Worm (Caenorhabditis elegans) whole organism, late embryonic: ENCODE measurements around the gene sax-7.
A peak's percentile ranks its signal among the peaks of the same experiment; 100 is the strongest.

ENCODE experiments used
- C08G9.2 ChIP-seq: sonication (generic microtip); optimal IDR thresholded peaks from 2 replicates; lab custom pipeline; 2016; ENCODE audit warnings: mild to moderate bottlenecking, missing genetic modification characterization, moderate library complexity, missing compliant biosample characterization
- C38D4.7 ChIP-seq: fragments of 200-800 bp; sonication (Bioruptor generic); optimal IDR thresholded peaks from 2 replicates; lab custom pipeline; 2018; ENCODE audit warnings: mild to moderate bottlenecking, missing genetic modification characterization, moderate library complexity, missing compliant biosample characterization
- F13H6.1 ChIP-seq: sonication (generic microtip); optimal IDR thresholded peaks from 2 replicates; lab custom pipeline; 2016; ENCODE audit warnings: missing genetic modification characterization, missing compliant biosample characterization
- K02D7.2 ChIP-seq: sonication (generic microtip); optimal IDR thresholded peaks from 2 replicates; lab custom pipeline; 2017; ENCODE audit warnings: mild to moderate bottlenecking, missing genetic modification characterization, missing compliant biosample characterization
- K09A11.1 ChIP-seq: sonication (generic microtip); optimal IDR thresholded peaks from 2 replicates; lab custom pipeline; 2017; ENCODE audit warnings: antibody characterized with exemption, mild to moderate bottlenecking, missing genetic modification characterization, missing compliant biosample characterization; ENCODE audit not compliant: insufficient read depth
- Y22D7AL.16 ChIP-seq: sonication (generic microtip); optimal IDR thresholded peaks from 2 replicates; lab custom pipeline; 2016; ENCODE audit warnings: missing genetic modification characterization, missing compliant biosample characterization
- ahr-1 ChIP-seq: sonication (generic microtip); optimal IDR thresholded peaks from 2 replicates; lab custom pipeline; 2016; ENCODE audit warnings: missing genetic modification characterization, missing compliant biosample characterization
- ceh-18 ChIP-seq: sonication (generic microtip); optimal IDR thresholded peaks from 2 replicates; lab custom pipeline; 2016; ENCODE audit warnings: missing genetic modification characterization, missing compliant biosample characterization
- ceh-19 ChIP-seq: fragments of 200-800 bp; sonication (Bioruptor generic); optimal IDR thresholded peaks from 2 replicates; lab custom pipeline; 2018; ENCODE audit warnings: mild to moderate bottlenecking, missing genetic modification characterization, missing compliant biosample characterization
- ceh-2 ChIP-seq: sonication (generic microtip); optimal IDR thresholded peaks from 2 replicates; lab custom pipeline; 2016; ENCODE audit warnings: missing genotype, missing genetic modification characterization, missing compliant biosample characterization
- ceh-24 ChIP-seq: sonication (generic microtip); optimal IDR thresholded peaks from 2 replicates; lab custom pipeline; 2016; ENCODE audit warnings: mild to moderate bottlenecking, missing genetic modification characterization, missing compliant biosample characterization
- ceh-30 ChIP-seq: fragments of 150-350 bp; optimal IDR thresholded peaks from 2 replicates; lab custom pipeline; 2014; ENCODE audit warnings: missing biosample characterization, missing genetic modification characterization
- ceh-31 ChIP-seq: sonication (generic microtip); optimal IDR thresholded peaks from 2 replicates; lab custom pipeline; 2016; ENCODE audit warnings: missing genetic modification characterization, missing compliant biosample characterization
- ceh-34 ChIP-seq: sonication (generic microtip); optimal IDR thresholded peaks from 2 replicates; lab custom pipeline; 2016; ENCODE audit warnings: mild to moderate bottlenecking, missing genetic modification characterization, missing compliant biosample characterization
- elt-2 ChIP-seq: sonication (generic microtip); optimal IDR thresholded peaks from 2 replicates; lab custom pipeline; 2016; ENCODE audit warnings: missing genetic modification reagents, missing genetic modification characterization, missing compliant biosample characterization
- elt-4 ChIP-seq: sonication (generic microtip); optimal IDR thresholded peaks from 2 replicates; lab custom pipeline; 2016; ENCODE audit warnings: missing genetic modification characterization, missing compliant biosample characterization
- ets-4 ChIP-seq: sonication (generic microtip); optimal IDR thresholded peaks from 2 replicates; lab custom pipeline; 2016; ENCODE audit warnings: missing genetic modification characterization, missing compliant biosample characterization
- eyg-1 ChIP-seq: sonication (generic microtip); optimal IDR thresholded peaks from 2 replicates; lab custom pipeline; 2016; ENCODE audit warnings: missing genotype, missing genetic modification characterization, missing compliant biosample characterization
- fkh-10 ChIP-seq: fragments of 150-350 bp; optimal IDR thresholded peaks from 2 replicates; lab custom pipeline; 2014; ENCODE audit warnings: missing biosample characterization, missing genetic modification reagents, missing genetic modification characterization
- fkh-6 ChIP-seq: sonication (generic microtip); optimal IDR thresholded peaks from 2 replicates; lab custom pipeline; 2016; ENCODE audit warnings: missing genetic modification characterization, missing compliant biosample characterization
- gmeb-2 ChIP-seq: sonication (generic microtip); optimal IDR thresholded peaks from 2 replicates; lab custom pipeline; 2016; ENCODE audit warnings: missing genetic modification characterization, inconsistent platforms, missing compliant biosample characterization
- hlh-13 ChIP-seq: fragments of 200-800 bp; sonication (Bioruptor generic); optimal IDR thresholded peaks from 2 replicates; lab custom pipeline; 2018; ENCODE audit warnings: mild to moderate bottlenecking, missing genetic modification characterization, missing compliant biosample characterization
- hlh-30 ChIP-seq: sonication (generic microtip); optimal IDR thresholded peaks from 2 replicates; lab custom pipeline; 2017; ENCODE audit warnings: antibody characterized with exemption, missing genetic modification characterization, missing compliant biosample characterization; ENCODE audit not compliant: insufficient read depth
- hlh-8 ChIP-seq: sonication (generic microtip); optimal IDR thresholded peaks from 2 replicates; lab custom pipeline; 2016; ENCODE audit warnings: missing genotype, missing genetic modification characterization, missing compliant biosample characterization
- nhr-11 ChIP-seq: fragments of 150-350 bp; optimal IDR thresholded peaks from 2 replicates; lab custom pipeline; 2014; ENCODE audit warnings: missing biosample characterization, missing genetic modification characterization
- npax-4 ChIP-seq: sonication (generic microtip); optimal IDR thresholded peaks from 2 replicates; lab custom pipeline; 2016; ENCODE audit warnings: missing genetic modification characterization, missing compliant biosample characterization
- odd-2 ChIP-seq: sonication (generic microtip); optimal IDR thresholded peaks from 2 replicates; lab custom pipeline; 2017; ENCODE audit warnings: antibody characterized with exemption, mild to moderate bottlenecking, missing genetic modification characterization, missing compliant biosample characterization
- pag-3 ChIP-seq: sonication (generic microtip); optimal IDR thresholded peaks from 2 replicates; lab custom pipeline; 2016; ENCODE audit warnings: missing compliant biosample characterization, missing genetic modification characterization, borderline replicate concordance
- pax-1 ChIP-seq: fragments of 150-350 bp; optimal IDR thresholded peaks from 2 replicates; lab custom pipeline; 2014; ENCODE audit warnings: missing biosample characterization, missing genetic modification characterization
- pha-2 ChIP-seq: sonication (generic microtip); optimal IDR thresholded peaks from 2 replicates; lab custom pipeline; 2017; ENCODE audit warnings: mild to moderate bottlenecking, missing genetic modification characterization, missing compliant biosample characterization
- pros-1 ChIP-seq: fragments of 150-350 bp; optimal IDR thresholded peaks from 2 replicates; lab custom pipeline; 2014; ENCODE audit warnings: missing biosample characterization, missing genetic modification reagents, missing genetic modification characterization
- rnt-1 ChIP-seq: sonication (generic microtip); optimal IDR thresholded peaks from 2 replicates; lab custom pipeline; 2016; ENCODE audit warnings: missing genetic modification characterization, missing compliant biosample characterization
- sox-4 ChIP-seq: sonication (generic microtip); optimal IDR thresholded peaks from 2 replicates; lab custom pipeline; 2017; ENCODE audit warnings: mild to moderate bottlenecking, missing genetic modification characterization, inconsistent platforms, missing compliant biosample characterization
- syd-9 ChIP-seq: sonication (generic microtip); optimal IDR thresholded peaks from 2 replicates; lab custom pipeline; 2016; ENCODE audit warnings: mild to moderate bottlenecking, missing genetic modification characterization, moderate library complexity, missing compliant biosample characterization
- tbx-2 ChIP-seq: sonication (generic microtip); optimal IDR thresholded peaks from 2 replicates; lab custom pipeline; 2016; ENCODE audit warnings: missing genetic modification characterization, missing compliant biosample characterization
- tbx-7 ChIP-seq: sonication (generic microtip); optimal IDR thresholded peaks from 2 replicates; lab custom pipeline; 2016; ENCODE audit warnings: missing genotype, missing genetic modification characterization, missing compliant biosample characterization
- ttx-3 ChIP-seq: sonication (generic microtip); optimal IDR thresholded peaks from 2 replicates; lab custom pipeline; 2016; ENCODE audit warnings: missing genetic modification reagents, missing genetic modification characterization, missing compliant biosample characterization
- unc-42 ChIP-seq: sonication (generic microtip); optimal IDR thresholded peaks from 2 replicates; lab custom pipeline; 2016; ENCODE audit warnings: missing genotype, missing genetic modification characterization, missing compliant biosample characterization
- unc-86 ChIP-seq: sonication (generic microtip); optimal IDR thresholded peaks from 2 replicates; lab custom pipeline; 2016; ENCODE audit warnings: missing genetic modification characterization, missing compliant biosample characterization
- zip-5 ChIP-seq: sonication (generic microtip); optimal IDR thresholded peaks from 2 replicates; lab custom pipeline; 2016; ENCODE audit warnings: missing genetic modification characterization, missing compliant biosample characterization
- ztf-16 ChIP-seq: sonication (generic microtip); optimal IDR thresholded peaks from 2 replicates; lab custom pipeline; 2017; ENCODE audit warnings: missing genetic modification characterization, missing compliant biosample characterization

Gene sax-7

ce11 chrIV:8034182-8034581 is 28.3 kb upstream of the sax-7 start:
- no peak for TF ChIP-seq F13H6.1 (tag; lab: Kevin White, UChicago)
- TF ChIP-seq rnt-1 (tag; lab: Kevin White, UChicago) = no peak
- TF ChIP-seq ceh-24 (tag; lab: Kevin White, UChicago) = no peak
- TF ChIP-seq tbx-7 (tag; lab: Kevin White, UChicago) = no peak
- no peak for TF ChIP-seq ets-4 (tag; lab: Kevin White, UChicago)

ce11 chrIV:8036492-8036891 is 26.0 kb upstream of the sax-7 start:
- no peak for TF ChIP-seq pha-2
- TF ChIP-seq elt-2 (tag; lab: Kevin White, UChicago) = no peak
- TF ChIP-seq K09A11.1 (tag; lab: Kevin White, UChicago) = no peak
- TF ChIP-seq ets-4 (tag; lab: Kevin White, UChicago) = no peak
- no peak for TF ChIP-seq ahr-1 (tag; lab: Kevin White, UChicago)
- TF ChIP-seq npax-4 (tag; lab: Kevin White, UChicago) = no peak
- no peak for TF ChIP-seq ceh-18
- no peak for TF ChIP-seq C38D4.7 (GFP tag; lab: Kevin White, UChicago)
- no peak for TF ChIP-seq eyg-1

ce11 chrIV:8040610-8041317 is 21.7 kb upstream of the sax-7 start:
- TF ChIP-seq syd-9 (tag; lab: Kevin White, UChicago) (no peak), eyg-1 (no peak), unc-42 (tag; lab: Kevin White, UChicago) (peak; percentile 89), sox-4 (tag; lab: Kevin White, UChicago) (no peak), ceh-24 (tag; lab: Kevin White, UChicago) (no peak), ttx-3 (tag; lab: Kevin White, UChicago) (no peak), K09A11.1 (tag; lab: Kevin White, UChicago) (no peak), rnt-1 (tag; lab: Kevin White, UChicago) (no peak), elt-2 (tag; lab: Kevin White, UChicago) (no peak), nhr-11 (tag; lab: Kevin White, UChicago) (no peak), fkh-6 (tag; lab: Kevin White, UChicago) (no peak), ceh-31 (peak; percentile 31), ztf-16 (tag; lab: Kevin White, UChicago) (no peak), tbx-7 (tag; lab: Kevin White, UChicago) (no peak), hlh-13 (no peak), elt-4 (tag; lab: Kevin White, UChicago) (no peak), fkh-10 (GFP tag; lab: Kevin White, UChicago) (no peak), pax-1 (tag; lab: Kevin White, UChicago) (no peak), hlh-8 (tag; lab: Kevin White, UChicago) (no peak), ets-4 (tag; lab: Kevin White, UChicago) (no peak), tbx-2 (tag; lab: Kevin White, UChicago) (peak; percentile 17), pros-1 (no peak), Y22D7AL.16 (tag; lab: Kevin White, UChicago) (no peak), ceh-19 (GFP tag; lab: Kevin White, UChicago) (no peak), pha-2 (no peak), C08G9.2 (no peak), ceh-30 (no peak), K02D7.2 (tag; lab: Kevin White, UChicago) (no peak), gmeb-2 (tag; lab: Kevin White, UChicago) (no peak), ceh-34 (tag; lab: Kevin White, UChicago) (peak; percentile 75), unc-86 (tag; lab: Kevin White, UChicago) (no peak), pag-3 (tag; lab: Kevin White, UChicago) (no peak), ceh-2 (tag; lab: Kevin White, UChicago) (no peak), hlh-30 (tag; lab: Kevin White, UChicago) (no peak), odd-2 (tag; lab: Kevin White, UChicago) (no peak), zip-5 (tag; lab: Kevin White, UChicago) (no peak)
